2 fruit fly cellular contexts compared by ENCODE assay signal in genomic region chr2L:11960909-11961308, dm6.
TF ChIP-seq lines count a peak whose summit lies in the region.

No protein-coding gene starts in this region.

- TF ChIP-seq CTCF in whole organism, embryonic (GFP tag; optimal IDR thresholded peaks at IDR 0.05; lab: Kevin White, UChicago), result no peak

TF ChIP-seq in whole organism, embryonic, 481 proteins besides CTCF, POLR2A, EP300 and RAD21 (continues in another document):
- TF ChIP-seq kay (GFP tag; optimal IDR thresholded peaks at IDR 0.05; lab: Kevin White, UChicago), result no peak
- no peak for TF ChIP-seq Ssrp (tag; optimal IDR thresholded peaks at IDR 0.05; lab: Kevin White, UChicago)
- peak; percentile 16 for TF ChIP-seq nau (GFP tag; optimal IDR thresholded peaks at IDR 0.05; lab: Kevin White, UChicago)
- TF ChIP-seq sens-2 (GFP tag; IDR thresholded peaks at IDR 0.05; lab: Robert Waterston, UW), result no peak
- no peak for TF ChIP-seq zen2 (GFP tag; IDR thresholded peaks at IDR 0.05; lab: Robert Waterston, UW; ENCODE audit: partially characterized antibody)
- no peak for TF ChIP-seq Hmr (GFP tag; optimal IDR thresholded peaks at IDR 0.05; lab: Kevin White, UChicago)
- no peak for TF ChIP-seq CG5953 (GFP tag; IDR thresholded peaks at IDR 0.05; lab: Robert Waterston, UW)
- no peak for TF ChIP-seq tx (GFP tag; optimal IDR thresholded peaks at IDR 0.05; lab: Kevin White, UChicago)
- TF ChIP-seq MTF-1 (GFP tag; optimal IDR thresholded peaks at IDR 0.05; lab: Kevin White, UChicago; ENCODE audit: borderline replicate concordance), result no peak
- no peak for TF ChIP-seq pum (GFP tag; optimal IDR thresholded peaks at IDR 0.05; lab: Kevin White, UChicago)
- TF ChIP-seq CG15601 (tag; optimal IDR thresholded peaks at IDR 0.05; lab: Kevin White, UChicago), result no peak
- peak; percentile 17 for TF ChIP-seq Asciz (GFP tag; optimal IDR thresholded peaks at IDR 0.05; lab: Kevin White, UChicago)
- no peak for TF ChIP-seq zfh2 (GFP tag; optimal IDR thresholded peaks at IDR 0.05; lab: Kevin White, UChicago)
- TF ChIP-seq inv (GFP tag; IDR thresholded peaks at IDR 0.05; lab: Robert Waterston, UW; ENCODE audit: partially characterized antibody), result no peak
- TF ChIP-seq CG1024 (GFP tag; IDR thresholded peaks at IDR 0.05; lab: Robert Waterston, UW), result no peak
- TF ChIP-seq dimm (GFP tag; IDR thresholded peaks at IDR 0.05; lab: Robert Waterston, UW), result no peak
- no peak for TF ChIP-seq CG8478 (optimal IDR thresholded peaks at IDR 0.05; lab: Kevin White, UChicago)
- no peak for TF ChIP-seq Kr (GFP tag; optimal IDR thresholded peaks at IDR 0.05; lab: Kevin White, UChicago)
- TF ChIP-seq D19A (tag; optimal IDR thresholded peaks at IDR 0.05; lab: Kevin White, UChicago), result no peak
- no peak for TF ChIP-seq CG7556 (GFP tag; optimal IDR thresholded peaks at IDR 0.05; lab: Kevin White, UChicago)
- no peak for TF ChIP-seq jigr1 (GFP tag; IDR thresholded peaks at IDR 0.05; lab: Robert Waterston, UW)
- no peak for TF ChIP-seq Mes4 (GFP tag; optimal IDR thresholded peaks at IDR 0.05; lab: Kevin White, UChicago)
- TF ChIP-seq CG1792 (GFP tag; optimal IDR thresholded peaks at IDR 0.05; lab: Kevin White, UChicago), result no peak
- TF ChIP-seq oc (tag; optimal IDR thresholded peaks at IDR 0.05; lab: Kevin White, UChicago), result peak; percentile 57
- TF ChIP-seq bowl (GFP tag; IDR thresholded peaks at IDR 0.05; lab: Robert Waterston, UW), result no peak
- TF ChIP-seq CG6254 (GFP tag; optimal IDR thresholded peaks at IDR 0.05; lab: Kevin White, UChicago), result no peak
- no peak for TF ChIP-seq bigmax (GFP tag; optimal IDR thresholded peaks at IDR 0.05; lab: Kevin White, UChicago)
- no peak for TF ChIP-seq CG5245 (GFP tag; optimal IDR thresholded peaks at IDR 0.05; lab: Kevin White, UChicago)
- no peak for TF ChIP-seq gem (tag; optimal IDR thresholded peaks at IDR 0.05; lab: Kevin White, UChicago)
- peak in 1 of 2 experiments; percentile 25 for TF ChIP-seq Eip74EF (GFP tag; optimal IDR thresholded peaks at IDR 0.05; lab: Kevin White, UChicago)
- no peak for TF ChIP-seq CG4617 (GFP tag; optimal IDR thresholded peaks at IDR 0.05; lab: Kevin White, UChicago; ENCODE audit: borderline replicate concordance)
- no peak for TF ChIP-seq abd-A (tag; optimal IDR thresholded peaks at IDR 0.05; lab: Kevin White, UChicago)
- TF ChIP-seq pros (GFP tag; optimal IDR thresholded peaks at IDR 0.05; lab: Kevin White, UChicago), result no peak
- no peak for TF ChIP-seq tin (GFP tag; optimal IDR thresholded peaks at IDR 0.05; lab: Kevin White, UChicago)
- TF ChIP-seq CG15479 (GFP tag; optimal IDR thresholded peaks at IDR 0.05; lab: Kevin White, UChicago), result no peak
- TF ChIP-seq CG11398 (GFP tag; optimal IDR thresholded peaks at IDR 0.05; lab: Kevin White, UChicago), result no peak
- TF ChIP-seq ase (GFP tag; IDR thresholded peaks at IDR 0.05; lab: Robert Waterston, UW), result no peak
- TF ChIP-seq kah (GFP tag; optimal IDR thresholded peaks at IDR 0.05; lab: Kevin White, UChicago), result no peak
- no peak for TF ChIP-seq ems (GFP tag; optimal IDR thresholded peaks at IDR 0.05; lab: Kevin White, UChicago)
- TF ChIP-seq aop (GFP tag; IDR thresholded peaks at IDR 0.05; lab: Robert Waterston, UW), result no peak
- no peak for TF ChIP-seq Mrtf (GFP tag; IDR thresholded peaks at IDR 0.05; lab: Robert Waterston, UW)
- no peak for TF ChIP-seq CG17612 (GFP tag; IDR thresholded peaks at IDR 0.05; lab: Robert Waterston, UW)
- TF ChIP-seq stc (GFP tag; IDR thresholded peaks at IDR 0.05; lab: Robert Waterston, UW), result no peak
- TF ChIP-seq sqz (GFP tag; optimal IDR thresholded peaks at IDR 0.05; lab: Kevin White, UChicago), result peak; percentile 59
- no peak for TF ChIP-seq cato (GFP tag; optimal IDR thresholded peaks at IDR 0.05; lab: Kevin White, UChicago; ENCODE audit: borderline replicate concordance)
- no peak for TF ChIP-seq CG8765 (GFP tag; IDR thresholded peaks at IDR 0.05; lab: Robert Waterston, UW)
- TF ChIP-seq CG4424 (GFP tag; optimal IDR thresholded peaks at IDR 0.05; lab: Kevin White, UChicago), result no peak
- no peak for TF ChIP-seq psq (GFP tag; optimal IDR thresholded peaks at IDR 0.05; lab: Kevin White, UChicago)

TF ChIP-seq in whole organism, prepupa, 60 proteins besides CTCF, POLR2A, EP300 and RAD21:
- TF ChIP-seq acj6 (GFP tag; optimal IDR thresholded peaks at IDR 0.05; lab: Kevin White, UChicago), result no peak
- TF ChIP-seq fkh (GFP tag; optimal IDR thresholded peaks at IDR 0.05; lab: Kevin White, UChicago), result peak; percentile 68
